Fruit fly (Drosophila melanogaster): ENCODE data around the gene CG13926.

CG13926 gene

dm6 chr3L:1568225-1569161, 49.5 kb downstream of the CG13926 start, which contains the start of gene CG7879 (continued):
- no peak for TF ChIP-seq Elba2 (GFP tag; optimal IDR thresholded peaks at IDR 0.05)
- TF ChIP-seq CG12071 (GFP tag; optimal IDR thresholded peaks at IDR 0.05), result peak; percentile 9
- TF ChIP-seq CG10431 (GFP tag; optimal IDR thresholded peaks at IDR 0.05), result no peak
- no peak for TF ChIP-seq tap (tag; optimal IDR thresholded peaks at IDR 0.05)
- no peak for TF ChIP-seq CG30431 (GFP tag; optimal IDR thresholded peaks at IDR 0.05)
- no peak for TF ChIP-seq usp (GFP tag; optimal IDR thresholded peaks at IDR 0.05)
- no peak; the same call in 1 of the 2 replicates for TF ChIP-seq hbn (GFP tag; IDR thresholded peaks at IDR 0.05; ENCODE audit: partially characterized antibody)
- TF ChIP-seq ham (GFP tag; IDR thresholded peaks at IDR 0.05), result no peak
- no peak for TF ChIP-seq stc (GFP tag; IDR thresholded peaks at IDR 0.05)
- TF ChIP-seq Taf1 (GFP tag; IDR thresholded peaks at IDR 0.05), result no peak; the same call in 1 of the 2 replicates
- no peak for TF ChIP-seq so (GFP tag; IDR thresholded peaks at IDR 0.05)
- TF ChIP-seq twi (tag; optimal IDR thresholded peaks at IDR 0.05), result no peak
- peak; percentile 34 for TF ChIP-seq CG1602 (GFP tag; optimal IDR thresholded peaks at IDR 0.05)
- no peak for TF ChIP-seq hth (optimal IDR thresholded peaks at IDR 0.05)
- no peak for TF ChIP-seq Usf (GFP tag; optimal IDR thresholded peaks at IDR 0.05)
- no peak for TF ChIP-seq pros (GFP tag; optimal IDR thresholded peaks at IDR 0.05)
- peak; percentile 14 for TF ChIP-seq dm (GFP tag; optimal IDR thresholded peaks at IDR 0.05)
- TF ChIP-seq CG16813 (GFP tag; IDR thresholded peaks at IDR 0.05; ENCODE audit: partially characterized antibody), result no peak; the same call in 2 of the 3 replicates
- no peak for TF ChIP-seq ap (GFP tag; IDR thresholded peaks at IDR 0.05)
- TF ChIP-seq gsb (GFP tag; IDR thresholded peaks at IDR 0.05), result no peak
- TF ChIP-seq CG34422 (GFP tag; IDR thresholded peaks at IDR 0.05), result peak; percentile 10; the same call in 1 of the 3 replicates
- peak; percentile 87 for TF ChIP-seq CG17385 (GFP tag; optimal IDR thresholded peaks at IDR 0.05)
- TF ChIP-seq CG14860 (GFP tag; IDR thresholded peaks at IDR 0.05; ENCODE audit: partially characterized antibody), result no peak
- peak; percentile 9 for TF ChIP-seq salm (tag; optimal IDR thresholded peaks at IDR 0.05)
- TF ChIP-seq Awh (GFP tag; IDR thresholded peaks at IDR 0.05), result no peak
- peak; percentile 89 for TF ChIP-seq ssp (GFP tag; IDR thresholded peaks at IDR 0.05)
- no peak for TF ChIP-seq shn (GFP tag; optimal IDR thresholded peaks at IDR 0.05)
- TF ChIP-seq CG8359 (GFP tag; optimal IDR thresholded peaks at IDR 0.05; ENCODE audit: borderline replicate concordance), result no peak
- no peak for TF ChIP-seq CG1529 (GFP tag; optimal IDR thresholded peaks at IDR 0.05)
- TF ChIP-seq D19A (tag; optimal IDR thresholded peaks at IDR 0.05), result no peak
- TF ChIP-seq CG5953 (GFP tag; IDR thresholded peaks at IDR 0.05), result 0 out of 2 replicates have a peak, but pooled peaks have one; percentile 20
- no peak for TF ChIP-seq CG2129 (GFP tag; IDR thresholded peaks at IDR 0.05; ENCODE audit: partially characterized antibody)
- no peak for TF ChIP-seq CG10979 (tag; optimal IDR thresholded peaks at IDR 0.05)
- no peak for TF ChIP-seq nerfin-2 (GFP tag; IDR thresholded peaks at IDR 0.05; ENCODE audit: partially characterized antibody)
- no peak for TF ChIP-seq CG12236 (GFP tag; optimal IDR thresholded peaks at IDR 0.05)
- TF ChIP-seq ro (GFP tag; IDR thresholded peaks at IDR 0.05), result no peak
- TF ChIP-seq z (GFP tag; IDR thresholded peaks at IDR 0.05), result no peak
- TF ChIP-seq Hr78 (GFP tag; optimal IDR thresholded peaks at IDR 0.05), result no peak
- no peak for TF ChIP-seq Mes4 (GFP tag; optimal IDR thresholded peaks at IDR 0.05)
- no peak for TF ChIP-seq pfk (GFP tag; optimal IDR thresholded peaks at IDR 0.05)
- peak; percentile 96 for TF ChIP-seq CG7357 (GFP tag; IDR thresholded peaks at IDR 0.05)
- TF ChIP-seq CG7745 (tag; optimal IDR thresholded peaks at IDR 0.05), result no peak
- peak; percentile 17 for TF ChIP-seq grau (tag; optimal IDR thresholded peaks at IDR 0.05)
- TF ChIP-seq vfl (GFP tag; optimal IDR thresholded peaks at IDR 0.05), result no peak
- TF ChIP-seq CG2678 (tag; optimal IDR thresholded peaks at IDR 0.05), result no peak
- TF ChIP-seq Nf-YB (GFP tag; optimal IDR thresholded peaks at IDR 0.05), result no peak
- TF ChIP-seq chinmo (GFP tag; IDR thresholded peaks at IDR 0.05; ENCODE audit: partially characterized antibody), result 0 out of 4 replicates have a peak, but pooled peaks have one; percentile 35
- TF ChIP-seq CG32767 (GFP tag; IDR thresholded peaks at IDR 0.05), result peak; percentile 55; the same call in 1 of the 2 replicates
- no peak for TF ChIP-seq da (GFP tag; optimal IDR thresholded peaks at IDR 0.05)
